Fruit fly (Drosophila melanogaster): ENCODE data around the gene SP1029.

Gene SP1029

DNA sequence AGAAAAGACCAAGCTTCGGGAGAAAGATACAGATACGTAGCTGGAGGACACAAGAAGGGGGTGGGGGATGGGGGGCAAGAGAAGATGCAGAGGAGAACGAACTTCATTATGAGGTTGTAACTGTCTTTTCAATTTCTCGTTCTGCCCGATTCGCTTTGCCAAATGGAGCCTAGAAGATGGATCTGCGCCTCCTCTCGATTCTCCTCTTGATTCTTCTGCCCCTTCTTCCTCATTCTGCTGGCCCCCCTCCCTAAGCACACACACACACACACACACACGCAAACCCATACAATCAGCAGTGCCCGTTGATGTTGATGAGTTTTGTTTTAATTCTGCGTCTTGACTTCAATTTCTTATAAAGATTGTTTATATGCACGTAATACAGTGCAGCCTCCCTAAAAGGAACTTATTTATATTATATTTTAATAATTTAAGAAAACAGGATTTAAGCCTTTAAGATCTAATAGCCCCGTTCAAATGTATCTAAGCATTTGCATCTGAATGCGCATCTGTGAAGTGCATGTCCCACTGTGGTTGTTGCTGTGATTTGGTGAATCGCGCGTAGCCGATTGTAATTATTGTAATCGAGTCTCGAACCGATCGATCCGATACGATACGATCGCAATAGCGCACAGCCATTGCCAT is 43.1 kb downstream of the SP1029 start (continued):
- TF ChIP-seq CG8388 (GFP tag; optimal IDR thresholded peaks at IDR 0.05) (peak; percentile 36), fu2 (GFP tag; optimal IDR thresholded peaks at IDR 0.05) (no peak), bsh (GFP tag; optimal IDR thresholded peaks at IDR 0.05) (peak; percentile 60 to 87), CG12071 (GFP tag; optimal IDR thresholded peaks at IDR 0.05) (peak; percentile 40), CG8478 (optimal IDR thresholded peaks at IDR 0.05) (no peak), Dek (tag; optimal IDR thresholded peaks at IDR 0.05) (peak; percentile 55), crol (GFP tag; IDR thresholded peaks at IDR 0.05) (peak; percentile 44), mam (GFP tag; optimal IDR thresholded peaks at IDR 0.05) (peak; percentile 30)

DNA sequence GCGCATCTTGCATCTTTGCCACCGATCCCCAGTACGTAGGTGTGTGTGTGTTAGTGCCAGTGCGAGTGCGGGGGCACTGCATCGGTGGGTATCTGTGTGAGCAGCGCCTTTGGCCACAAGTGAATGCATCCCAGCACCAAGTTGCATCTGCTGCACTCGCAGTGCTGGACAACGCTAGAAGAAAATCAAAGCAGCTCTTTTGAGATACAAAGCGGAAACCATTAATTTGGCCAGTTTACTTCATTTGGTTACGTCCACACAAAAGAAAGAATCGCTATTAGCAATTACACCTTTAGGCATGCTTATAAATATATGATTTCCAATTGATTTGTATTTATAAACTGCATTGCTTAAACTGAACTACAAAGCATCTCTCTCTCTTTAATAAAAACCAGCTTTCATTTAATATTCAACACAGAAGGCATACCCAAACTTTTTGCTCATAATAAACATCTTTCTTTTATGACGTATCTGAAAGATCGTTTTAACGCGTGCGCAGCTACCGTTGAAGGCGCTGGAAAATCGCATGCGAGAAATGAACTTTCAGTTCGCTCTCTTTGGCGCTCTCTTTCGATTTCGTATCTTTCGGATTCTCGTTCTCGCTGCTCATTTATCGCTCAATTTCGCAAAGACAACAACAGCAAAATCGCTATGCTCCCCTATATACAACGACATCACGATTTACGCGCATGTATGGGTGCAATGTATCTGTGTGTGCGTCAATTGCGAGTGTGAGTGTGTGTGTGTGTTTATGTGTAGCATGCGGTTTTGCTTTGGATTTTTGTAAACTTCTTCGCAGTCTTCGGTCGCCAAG is 43.8 kb downstream of the SP1029 start:
- peak; percentile 16 for TF ChIP-seq CG8478 (optimal IDR thresholded peaks at IDR 0.05)
- TF ChIP-seq chinmo (GFP tag; IDR thresholded peaks at IDR 0.05; ENCODE audit: partially characterized antibody): peak; percentile 81; the same call in 3 of the 4 replicates
- TF ChIP-seq stc (GFP tag; IDR thresholded peaks at IDR 0.05): no peak
- peak; percentile 13 for TF ChIP-seq CG12769 (tag; optimal IDR thresholded peaks at IDR 0.05)
- TF ChIP-seq CG4360 (GFP tag; IDR thresholded peaks at IDR 0.05): peak; percentile 60
- peak; percentile 84 for TF ChIP-seq cg (GFP tag; optimal IDR thresholded peaks at IDR 0.05)
- peak; percentile 80 for TF ChIP-seq CG3163 (GFP tag; optimal IDR thresholded peaks at IDR 0.05)
- peak; percentile 77 for TF ChIP-seq sens (GFP tag)
- TF ChIP-seq stwl (tag; optimal IDR thresholded peaks at IDR 0.05): peak; percentile 78
- no peak for TF ChIP-seq H2.0 (GFP tag; IDR thresholded peaks at IDR 0.05)
- no peak for TF ChIP-seq CG34376 (GFP tag; optimal IDR thresholded peaks at IDR 0.05)
- no peak for TF ChIP-seq Atf6 (GFP tag; IDR thresholded peaks at IDR 0.05)
- no peak for TF ChIP-seq Fer3 (tag; optimal IDR thresholded peaks at IDR 0.05)
- no peak for TF ChIP-seq pum (GFP tag; optimal IDR thresholded peaks at IDR 0.05)
- 0 out of 3 replicates have a peak, but pooled peaks have one; percentile 38 for TF ChIP-seq CG2199 (GFP tag; IDR thresholded peaks at IDR 0.05)
- peak; percentile 17 for TF ChIP-seq CG10267 (tag; optimal IDR thresholded peaks at IDR 0.05)
- TF ChIP-seq Eip74EF (GFP tag; optimal IDR thresholded peaks at IDR 0.05): no peak
- no peak for TF ChIP-seq CG1792 (GFP tag; optimal IDR thresholded peaks at IDR 0.05)
- TF ChIP-seq rib (GFP tag; IDR thresholded peaks at IDR 0.05): peak; percentile 22; the same call in 1 of the 2 replicates
- no peak for TF ChIP-seq GATAe (GFP tag; conservative IDR thresholded peaks at IDR 0.05)
- TF ChIP-seq Trl (optimal IDR thresholded peaks at IDR 0.05): peak; percentile 41 to 77
- no peak for TF ChIP-seq Trl (GFP tag; optimal IDR thresholded peaks at IDR 0.05)
- no peak for TF ChIP-seq tx (GFP tag; optimal IDR thresholded peaks at IDR 0.05)

DNA sequence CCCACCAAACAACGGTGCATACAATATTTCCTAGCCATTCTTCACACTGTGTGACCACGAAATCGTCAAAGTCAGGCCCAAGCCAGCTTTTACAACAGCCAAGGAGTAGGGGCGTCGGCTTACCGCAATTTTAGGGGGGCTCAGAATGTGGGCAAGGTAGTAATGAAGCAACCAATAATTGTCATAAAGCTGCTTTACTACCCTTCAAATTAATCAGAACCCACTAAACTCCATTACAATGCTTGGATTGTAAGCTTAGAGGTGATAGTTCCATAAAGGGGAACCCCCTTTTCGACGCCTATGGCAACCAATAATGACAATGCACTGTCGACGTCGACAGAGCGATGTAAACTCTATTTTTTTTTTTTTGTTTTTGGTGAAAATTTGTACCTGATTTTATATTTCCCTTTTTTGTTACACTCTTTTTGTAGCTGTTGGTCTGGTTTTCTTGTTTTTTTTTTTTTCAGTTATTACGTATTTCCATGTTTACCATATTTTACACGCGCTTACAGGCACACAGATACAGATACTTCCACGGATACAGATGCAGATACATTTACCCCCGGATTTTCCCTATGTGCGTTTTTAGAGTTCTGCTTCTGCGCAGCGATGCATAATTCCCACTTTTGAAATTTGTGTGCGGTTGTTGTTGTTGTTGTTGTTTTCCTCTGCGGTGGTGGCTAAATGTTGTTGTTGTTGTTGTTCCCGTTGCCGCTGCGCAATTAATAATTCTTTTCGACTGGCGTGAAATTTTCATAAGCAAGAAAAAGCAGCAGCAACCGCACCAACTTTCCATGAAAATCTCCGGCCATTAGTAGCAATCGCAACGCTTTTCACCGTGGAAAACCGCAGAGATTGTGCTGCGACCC is 45.4 kb downstream of the SP1029 start:
- TF ChIP-seq Sin3A (optimal IDR thresholded peaks at IDR 0.05): no peak
- peak; percentile 79 for TF ChIP-seq CG8388 (GFP tag; optimal IDR thresholded peaks at IDR 0.05)
- TF ChIP-seq pzg (GFP tag; optimal IDR thresholded peaks at IDR 0.05): no peak
- no peak for TF ChIP-seq CG11085 (GFP tag; IDR thresholded peaks at IDR 0.05)
- TF ChIP-seq CG10321 (GFP tag; IDR thresholded peaks at IDR 0.05): no peak
- TF ChIP-seq CG1233 (GFP tag; optimal IDR thresholded peaks at IDR 0.05): peak; percentile 68
- TF ChIP-seq CG15601 (tag; optimal IDR thresholded peaks at IDR 0.05): peak; percentile 79
- TF ChIP-seq MTF-1 (GFP tag; optimal IDR thresholded peaks at IDR 0.05; ENCODE audit: borderline replicate concordance): no peak
- TF ChIP-seq CTCF (GFP tag; optimal IDR thresholded peaks at IDR 0.05): peak; percentile 37
- TF ChIP-seq Ets65A (GFP tag): peak; percentile 92
- TF ChIP-seq slbo (GFP tag; IDR thresholded peaks at IDR 0.05): peak; percentile 51
- TF ChIP-seq Fer2 (tag; optimal IDR thresholded peaks at IDR 0.05): peak; percentile 21
- peak; percentile 75 for TF ChIP-seq CG12942 (GFP tag; optimal IDR thresholded peaks at IDR 0.05)
- peak; percentile 23; the same call in 1 of the 2 replicates for TF ChIP-seq CG17612 (GFP tag; IDR thresholded peaks at IDR 0.05)
- peak; percentile 25 for TF ChIP-seq HLH54F (GFP tag; optimal IDR thresholded peaks at IDR 0.05)
- TF ChIP-seq vvl (GFP tag; IDR thresholded peaks at IDR 0.05): peak; percentile 88
- peak; percentile 85 for TF ChIP-seq Xbp1 (GFP tag; optimal IDR thresholded peaks at IDR 0.05)
- no peak for TF ChIP-seq cad (GFP tag; optimal IDR thresholded peaks at IDR 0.05)
